Worm (Caenorhabditis elegans) whole organism, L4 larva: ENCODE results near the gene T01G5.6.

Experiments used
- F37D6.2 ChIP-seq: sonication (generic microtip); optimal IDR thresholded peaks from 2 replicates; lab custom pipeline; 2016; ENCODE audit warnings: mild to moderate bottlenecking, missing genetic modification characterization, missing compliant biosample characterization
- R02D3.7 ChIP-seq: fragments of 150-350 bp; sonication (generic microtip); optimal IDR thresholded peaks from 3 replicates; lab custom pipeline; 2014; ENCODE audit warnings: missing biosample characterization, missing genetic modification characterization
- T26A8.4 ChIP-seq: fragments of 200-800 bp; sonication (Bioruptor generic); IDR thresholded peaks from 2 replicates; pipeline ENCODE4 v1.3.6; 2022; ENCODE audit warnings: missing genetic modification characterization, missing compliant biosample characterization
- Y48G9A.11 ChIP-seq: fragments of 200-800 bp; sonication (Bioruptor generic); IDR thresholded peaks from 2 replicates; pipeline ENCODE4 v1.3.6; 2022; ENCODE audit warnings: missing genetic modification reagents, missing genetic modification characterization, missing compliant biosample characterization
- Y75B8A.6 ChIP-seq: fragments of 200-800 bp; sonication (Bioruptor generic); IDR thresholded peaks from 2 replicates; pipeline ENCODE4 v1.3.6; 2022; ENCODE audit warnings: missing genetic modification reagents, missing genetic modification characterization, missing compliant biosample characterization
- ZK337.2 ChIP-seq: fragments of 200-800 bp; sonication (Bioruptor generic); IDR thresholded peaks from 2 replicates; pipeline ENCODE4 v1.3.6; 2022; ENCODE audit warnings: missing genetic modification reagents, missing genetic modification characterization, missing compliant biosample characterization
- aha-1 ChIP-seq: fragments of 150-350 bp; peaks from one replicate; lab custom pipeline; 2014; ENCODE audit warnings: missing biosample characterization, missing genetic modification characterization
- aly-2 ChIP-seq: sonication (generic microtip); optimal IDR thresholded peaks from 2 replicates; lab custom pipeline; 2018; ENCODE audit warnings: missing biosample characterization, missing genetic modification characterization
- arid-1 ChIP-seq: fragments of 200-800 bp; sonication (Bioruptor generic); conservative IDR thresholded peaks from 2 replicates; pipeline ENCODE4 v1.3.6; 2022; ENCODE audit warnings: missing genetic modification reagents, missing genetic modification characterization, missing compliant biosample characterization
- dmd-9 ChIP-seq: fragments of 200-800 bp; sonication (Bioruptor generic); IDR thresholded peaks from 2 replicates; pipeline ENCODE4 v1.3.6; 2022; ENCODE audit warnings: missing genetic modification reagents, missing genetic modification characterization, missing compliant biosample characterization
- egl-43 ChIP-seq: fragments of 200-800 bp; sonication (Bioruptor generic); IDR thresholded peaks from 2 replicates; pipeline ENCODE4 v1.3.6; 2022; ENCODE audit warnings: missing genetic modification reagents, missing genetic modification characterization, missing compliant biosample characterization
- fkh-10 ChIP-seq: fragments of 150-350 bp; optimal IDR thresholded peaks from 2 replicates; lab custom pipeline; 2014; ENCODE audit warnings: missing biosample characterization, missing genetic modification reagents, missing genetic modification characterization
- fos-1 ChIP-seq: fragments of 150-350 bp; optimal IDR thresholded peaks from 2 replicates; lab custom pipeline; 2014; ENCODE audit warnings: missing biosample characterization, missing genetic modification characterization
- hlh-11 ChIP-seq: fragments of 200-800 bp; sonication (Bioruptor generic); optimal IDR thresholded peaks from 2 replicates; lab custom pipeline; 2018; ENCODE audit warnings: mild to moderate bottlenecking, missing genetic modification characterization, missing compliant biosample characterization
- hlh-30 ChIP-seq: sonication (generic microtip); optimal IDR thresholded peaks from 2 replicates; lab custom pipeline; 2017; ENCODE audit warnings: antibody characterized with exemption, mild to moderate bottlenecking, missing genetic modification characterization, missing compliant biosample characterization; ENCODE audit not compliant: insufficient read depth
- lim-7 ChIP-seq: fragments of 200-800 bp; sonication (Bioruptor generic); IDR thresholded peaks from 2 replicates; pipeline ENCODE4 v1.3.6; 2022; ENCODE audit warnings: missing genetic modification characterization, missing compliant biosample characterization
- lin-38 ChIP-seq: fragments of 200-800 bp; sonication (Bioruptor generic); IDR thresholded peaks from 2 replicates; pipeline ENCODE4 v1.3.6; 2022; ENCODE audit warnings: missing genetic modification reagents, missing genetic modification characterization, missing compliant biosample characterization
- lir-3 ChIP-seq: sonication (generic microtip); optimal IDR thresholded peaks from 2 replicates; lab custom pipeline; 2016; ENCODE audit warnings: mild to moderate bottlenecking, missing genetic modification characterization, missing compliant biosample characterization
- lsy-2 ChIP-seq, 2 experiments: fragments of 150-350 bp in 1 of 2; sonication (generic microtip) in 1 of 2; optimal IDR thresholded peaks; 2 replicates each; lab custom pipeline; 2014 to 2017; ENCODE audit warnings: missing biosample characterization in 2 of 2, missing genetic modification characterization in 2 of 2
- madf-5 ChIP-seq, 2 experiments: fragments of 200-800 bp; sonication (Bioruptor generic); IDR thresholded peaks; 2 replicates each; pipeline ENCODE4 v1.3.6; 2022; ENCODE audit warnings: missing compliant biosample characterization in 2 of 2, missing genetic modification characterization in 2 of 2
- mdt-29 ChIP-seq: fragments of 200-800 bp; sonication (Bioruptor generic); IDR thresholded peaks from 2 replicates; pipeline ENCODE4 v1.3.6; 2022; ENCODE audit warnings: missing genetic modification reagents, missing genetic modification characterization, missing compliant biosample characterization
- mxl-2 ChIP-seq: fragments of 200-800 bp; sonication (Bioruptor generic); conservative IDR thresholded peaks from 2 replicates; pipeline ENCODE4 v1.3.6; 2022; ENCODE audit warnings: missing genetic modification reagents, missing genetic modification characterization, missing compliant biosample characterization
- nhr-10 ChIP-seq: fragments of 150-350 bp; optimal IDR thresholded peaks from 2 replicates; lab custom pipeline; 2014; ENCODE audit warnings: missing biosample characterization, missing genetic modification characterization
- nhr-111 ChIP-seq: fragments of 200-800 bp; sonication (Bioruptor generic); optimal IDR thresholded peaks from 2 replicates; lab custom pipeline; 2018; ENCODE audit warnings: mild to moderate bottlenecking, missing genetic modification characterization, missing compliant biosample characterization
- nhr-41 ChIP-seq: fragments of 200-800 bp; sonication (Bioruptor generic); IDR thresholded peaks from 2 replicates; pipeline ENCODE4 v1.3.6; 2022; ENCODE audit warnings: missing genetic modification reagents, missing genetic modification characterization, missing compliant biosample characterization
- pqm-1 ChIP-seq: sonication (generic microtip); optimal IDR thresholded peaks from 2 replicates; lab custom pipeline; 2017; ENCODE audit warnings: missing biosample characterization, missing genetic modification characterization
- skn-1 ChIP-seq: fragments of 150-350 bp; optimal IDR thresholded peaks from 2 replicates; lab custom pipeline; 2014; ENCODE audit warnings: missing biosample characterization, missing genetic modification characterization
- spr-1 ChIP-seq: sonication (generic microtip); optimal IDR thresholded peaks from 2 replicates; lab custom pipeline; 2016; ENCODE audit warnings: mild to moderate bottlenecking, missing genetic modification characterization, missing compliant biosample characterization
- tag-97 ChIP-seq: fragments of 200-800 bp; sonication (Bioruptor generic); IDR thresholded peaks from 2 replicates; pipeline ENCODE4 v1.3.6; 2022; ENCODE audit warnings: missing genetic modification characterization, missing compliant biosample characterization
- tra-1 ChIP-seq: fragments of 200-800 bp; sonication (Bioruptor generic); IDR thresholded peaks from 2 replicates; pipeline ENCODE4 v1.3.6; 2022; ENCODE audit warnings: missing genetic modification reagents, missing genetic modification characterization, missing compliant biosample characterization
- unc-130 ChIP-seq: sonication (generic microtip); optimal IDR thresholded peaks from 2 replicates; lab custom pipeline; 2016; ENCODE audit warnings: missing genetic modification reagents, missing genetic modification characterization, missing compliant biosample characterization
- ztf-11 ChIP-seq: fragments of 150-350 bp; optimal IDR thresholded peaks from 2 replicates; lab custom pipeline; 2014; ENCODE audit warnings: missing biosample characterization, missing genetic modification characterization

T01G5.6 gene

ce11 chrV:15071015-15071810 lies 42.7 kb downstream of the T01G5.6 start, which contains the start of gene unc-76 (continued):
- TF ChIP-seq arid-1 (GFP tag; lab: Robert Waterston, UW) (0 out of 2 replicates have a peak, but pooled peaks have one; percentile 32), tra-1 (GFP tag; lab: Robert Waterston, UW) (no peak), mxl-2 (GFP tag; lab: Robert Waterston, UW) (no peak), hlh-11 (peak; percentile 68), unc-130 (GFP tag; lab: Kevin White, UChicago) (no peak), nhr-10 (tag; lab: Kevin White, UChicago) (no peak), aha-1 (tag; lab: Kevin White, UChicago) (peak; percentile 95), fos-1 (tag; lab: Kevin White, UChicago) (no peak), aly-2 (no peak), hlh-30 (tag; lab: Kevin White, UChicago) (peak; percentile 48), R02D3.7 (tag; lab: Kevin White, UChicago) (no peak), spr-1 (tag; lab: Kevin White, UChicago) (no peak), Y48G9A.11 (GFP tag; lab: Robert Waterston, UW) (no peak), lim-7 (GFP tag; lab: Robert Waterston, UW) (no peak), fkh-10 (GFP tag; lab: Kevin White, UChicago) (peak; percentile 92), lin-38 (GFP tag; lab: Robert Waterston, UW) (peak; percentile 21; the same call in 1 of the 2 replicates), pqm-1 (tag; lab: Kevin White, UChicago) (no peak), nhr-111 (no peak), madf-5 (GFP tag; IDR thresholded peaks at IDR 0.05; lab: Robert Waterston, UW) (no peak)

ce11 chrV:15069435-15069985 lies 44.4 kb downstream of the T01G5.6 start:
- TF ChIP-seq egl-43 (GFP tag; lab: Robert Waterston, UW) (no peak), nhr-41 (no peak), fkh-10 (GFP tag; lab: Kevin White, UChicago) (peak; percentile 14), skn-1 (no peak), lsy-2 (tag; optimal IDR thresholded peaks at IDR 0.05; lab: Kevin White, UChicago) (peak in 1 of 2 experiments; percentile 61)

ce11 chrV:15068378-15068777 lies 45.5 kb downstream of the T01G5.6 start, which contains the start of gene dnj-3:
TSS of gene dnj-3 (plus strand) at chrV:15068678.
- TF ChIP-seq Y48G9A.11 (GFP tag; lab: Robert Waterston, UW) (no peak), mdt-29 (no peak), tag-97 (GFP tag; lab: Robert Waterston, UW) (no peak), tra-1 (GFP tag; lab: Robert Waterston, UW) (no peak), Y75B8A.6 (GFP tag; lab: Robert Waterston, UW) (no peak), ZK337.2 (GFP tag; lab: Robert Waterston, UW) (no peak), lir-3 (no peak), nhr-41 (no peak), ztf-11 (tag; lab: Kevin White, UChicago) (no peak), T26A8.4 (GFP tag; lab: Robert Waterston, UW) (no peak), lsy-2 (tag; optimal IDR thresholded peaks at IDR 0.05; lab: Kevin White, UChicago) (no peak)

ce11 chrV:15067165-15067564 lies 46.7 kb downstream of the T01G5.6 start, which contains the start of gene C25D7.10:
TSS of gene C25D7.10 (plus strand) at chrV:15067465.
- no peak for TF ChIP-seq dmd-9 (GFP tag; lab: Robert Waterston, UW)
- TF ChIP-seq lin-38 (GFP tag; lab: Robert Waterston, UW) = peak; percentile 27; the same call in 1 of the 2 replicates
- TF ChIP-seq nhr-111 = no peak
- TF ChIP-seq nhr-41 = no peak
- no peak for TF ChIP-seq F37D6.2 (tag; lab: Kevin White, UChicago)
- TF ChIP-seq, all 104 proteins: peak for 1
